Fruit fly (Drosophila melanogaster) whole organism, pupa: ENCODE data around the gene PGAP2.

Source experiments
- CG10348 ChIP-seq: fragments of 200-800 bp; sonication (Bioruptor generic); IDR thresholded peaks from 2 replicates; pipeline ENCODE4 v1.3.6; 2022; ENCODE audit warnings: missing biosample characterization, missing genetic modification characterization
- CG12605 ChIP-seq: fragments of 200-800 bp; sonication (Bioruptor generic); IDR thresholded peaks from 2 replicates; pipeline ENCODE4 v1.3.6; 2022; ENCODE audit warnings: missing biosample characterization, missing genetic modification characterization
- CG13204 ChIP-seq: fragments of 200-800 bp; sonication (Bioruptor generic); optimal IDR thresholded peaks from 2 replicates; lab custom pipeline; 2018; ENCODE audit warnings: missing biosample characterization, mild to moderate bottlenecking, missing genetic modification characterization, moderate library complexity
- CG14655 ChIP-seq: fragments of 200-800 bp; sonication (Bioruptor generic); optimal IDR thresholded peaks from 3 replicates; lab custom pipeline; 2017; ENCODE audit warnings: mild to moderate bottlenecking, missing biosample characterization, missing genetic modification reagents, missing genetic modification characterization
- CG15710 ChIP-seq: fragments of 200-800 bp; sonication (Bioruptor generic); optimal IDR thresholded peaks from 2 replicates; lab custom pipeline; 2018; ENCODE audit warnings: missing biosample characterization, mild to moderate bottlenecking, missing genetic modification characterization, moderate library complexity
- CG17806 ChIP-seq: fragments of 200-800 bp; sonication (Bioruptor generic); optimal IDR thresholded peaks from 2 replicates; lab custom pipeline; 2018; ENCODE audit warnings: missing biosample characterization, mild to moderate bottlenecking, missing genetic modification characterization, moderate library complexity
- CG32121 ChIP-seq: fragments of 200-800 bp; sonication (Bioruptor generic); IDR thresholded peaks from 2 replicates; pipeline ENCODE4 v1.3.6; 2022; ENCODE audit warnings: missing biosample characterization, missing genetic modification characterization
- CG34367 ChIP-seq: fragments of 200-800 bp; sonication (Bioruptor generic); optimal IDR thresholded peaks from 2 replicates; lab custom pipeline; 2018; ENCODE audit warnings: missing biosample characterization, mild to moderate bottlenecking, missing genetic modification characterization
- CG4496 ChIP-seq: fragments of 200-800 bp; sonication (Bioruptor generic); IDR thresholded peaks from 3 replicates; pipeline ENCODE4 v1.3.6; 2022; ENCODE audit warnings: missing biosample characterization, missing genetic modification characterization
- CG8159 ChIP-seq: fragments of 200-800 bp; sonication (Bioruptor generic); optimal IDR thresholded peaks from 3 replicates; lab custom pipeline; 2018; ENCODE audit warnings: missing biosample characterization, mild to moderate bottlenecking, missing genetic modification characterization, moderate library complexity
- CG8301 ChIP-seq: fragments of 200-800 bp; sonication (Bioruptor generic); optimal IDR thresholded peaks from 2 replicates; lab custom pipeline; 2018; ENCODE audit warnings: missing biosample characterization, mild to moderate bottlenecking, missing genetic modification characterization
- CG9948 ChIP-seq: fragments of 200-800 bp; sonication (Bioruptor generic); optimal IDR thresholded peaks from 2 replicates; lab custom pipeline; 2018; ENCODE audit warnings: missing biosample characterization, mild to moderate bottlenecking, missing genetic modification characterization, moderate library complexity
- D1 ChIP-seq: fragments of 200-800 bp; sonication (Bioruptor generic); optimal IDR thresholded peaks from 2 replicates; lab custom pipeline; 2018; ENCODE audit warnings: missing biosample characterization, mild to moderate bottlenecking, missing genetic modification characterization, moderate library complexity
- EcR ChIP-seq: fragments of 200-800 bp; sonication (Bioruptor generic); optimal IDR thresholded peaks from 3 replicates; lab custom pipeline; 2019; ENCODE audit warnings: missing biosample characterization, missing genetic modification characterization, mild to moderate bottlenecking, moderate library complexity, missing genetic modification reagents
- Ets98B ChIP-seq: fragments of 200-800 bp; sonication (Bioruptor generic); IDR thresholded peaks from 2 replicates; pipeline ENCODE4 v1.3.6; 2022; ENCODE audit warnings: missing biosample characterization, missing genetic modification characterization
- Pif1A ChIP-seq: fragments of 200-800 bp; sonication (Bioruptor generic); optimal IDR thresholded peaks from 3 replicates; lab custom pipeline; 2016; ENCODE audit warnings: missing biosample characterization, missing genetic modification characterization
- Pif1B ChIP-seq: fragments of 200-800 bp; sonication (Bioruptor generic); optimal IDR thresholded peaks from 3 replicates; lab custom pipeline; 2016; ENCODE audit warnings: missing biosample characterization, missing genetic modification characterization
- Snoo ChIP-seq: fragments of 200-800 bp; sonication (Bioruptor generic); optimal IDR thresholded peaks from 3 replicates; lab custom pipeline; 2017; ENCODE audit warnings: missing biosample characterization, mild to moderate bottlenecking, missing genetic modification characterization, inconsistent platforms
- fd96Ca ChIP-seq: fragments of 200-800 bp; sonication (Bioruptor generic); IDR thresholded peaks from 3 replicates; pipeline ENCODE4 v1.3.6; 2022; ENCODE audit warnings: missing biosample characterization, missing genetic modification characterization
- gl ChIP-seq: fragments of 200-800 bp; sonication (Bioruptor generic); optimal IDR thresholded peaks from 2 replicates; lab custom pipeline; 2018; ENCODE audit warnings: missing biosample characterization, mild to moderate bottlenecking, missing genetic modification characterization
- rn ChIP-seq: fragments of 200-800 bp; sonication (Bioruptor generic); IDR thresholded peaks from 2 replicates; pipeline ENCODE4 v1.3.6; 2022; ENCODE audit warnings: missing biosample characterization, missing genetic modification characterization

Gene PGAP2

DNA sequence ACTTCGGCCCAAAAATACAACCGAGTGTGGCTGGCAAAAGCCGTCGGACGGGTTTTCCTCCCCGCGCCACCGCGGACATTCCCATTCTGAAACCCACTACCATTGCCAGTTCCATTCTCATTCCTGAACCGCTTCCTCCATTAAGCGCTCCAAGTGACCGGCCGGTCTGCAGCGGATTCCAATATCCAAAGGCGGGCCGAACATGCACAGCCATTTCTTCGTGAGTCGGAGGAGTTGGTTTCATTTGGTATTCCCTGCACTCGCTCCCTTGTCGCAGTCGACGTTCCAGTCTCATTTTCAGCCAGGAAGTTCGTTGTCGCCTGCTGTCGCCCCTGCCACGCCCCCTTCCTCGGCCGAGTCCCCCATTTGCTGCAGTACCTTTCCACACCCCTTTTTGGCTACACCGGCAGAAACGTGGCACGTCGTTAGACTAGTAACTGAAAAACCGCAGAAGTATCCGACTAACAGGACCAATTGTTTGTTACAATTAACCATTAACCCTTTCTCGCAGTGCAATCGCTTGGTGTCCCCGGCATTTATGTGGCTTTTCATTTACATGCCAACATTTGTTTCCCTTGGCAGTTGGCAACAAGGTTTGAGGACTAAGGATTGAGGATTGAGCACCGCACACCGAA lies 28.8 kb upstream of the PGAP2 start:
- TF ChIP-seq CG17806 (peak; percentile 71), Pif1B (GFP tag; lab: Kevin White, UChicago) (peak; percentile 75), Pif1A (GFP tag; lab: Kevin White, UChicago) (peak; percentile 79), fd96Ca (peak; percentile 46; the same call in 1 of the 3 replicates), Snoo (peak; percentile 80), CG15710 (tag; lab: Kevin White, UChicago) (peak; percentile 61), CG32121 (GFP tag; lab: Robert Waterston, UW) (no peak; the same call in 1 of the 2 replicates), CG13204 (GFP tag; lab: Kevin White, UChicago) (peak; percentile 90), CG9948 (peak; percentile 63), EcR (GFP tag; lab: Kevin White, UChicago) (peak; percentile 80), rn (GFP tag; lab: Robert Waterston, UW) (0 out of 2 replicates have a peak, but pooled peaks have one; percentile 27), CG34367 (tag; lab: Kevin White, UChicago) (peak; percentile 54), CG10348 (GFP tag; lab: Robert Waterston, UW) (no peak), D1 (tag; lab: Kevin White, UChicago) (no peak), CG4496 (GFP tag; lab: Robert Waterston, UW) (peak; percentile 77), gl (tag; lab: Kevin White, UChicago) (peak; percentile 78), Ets98B (peak; percentile 51), CG8301 (tag; lab: Kevin White, UChicago) (peak; percentile 55), CG14655 (GFP tag; lab: Kevin White, UChicago) (peak; percentile 78), CG12605 (GFP tag; lab: Robert Waterston, UW) (peak; percentile 42), CG8159 (tag; lab: Kevin White, UChicago) (peak; percentile 72)

DNA sequence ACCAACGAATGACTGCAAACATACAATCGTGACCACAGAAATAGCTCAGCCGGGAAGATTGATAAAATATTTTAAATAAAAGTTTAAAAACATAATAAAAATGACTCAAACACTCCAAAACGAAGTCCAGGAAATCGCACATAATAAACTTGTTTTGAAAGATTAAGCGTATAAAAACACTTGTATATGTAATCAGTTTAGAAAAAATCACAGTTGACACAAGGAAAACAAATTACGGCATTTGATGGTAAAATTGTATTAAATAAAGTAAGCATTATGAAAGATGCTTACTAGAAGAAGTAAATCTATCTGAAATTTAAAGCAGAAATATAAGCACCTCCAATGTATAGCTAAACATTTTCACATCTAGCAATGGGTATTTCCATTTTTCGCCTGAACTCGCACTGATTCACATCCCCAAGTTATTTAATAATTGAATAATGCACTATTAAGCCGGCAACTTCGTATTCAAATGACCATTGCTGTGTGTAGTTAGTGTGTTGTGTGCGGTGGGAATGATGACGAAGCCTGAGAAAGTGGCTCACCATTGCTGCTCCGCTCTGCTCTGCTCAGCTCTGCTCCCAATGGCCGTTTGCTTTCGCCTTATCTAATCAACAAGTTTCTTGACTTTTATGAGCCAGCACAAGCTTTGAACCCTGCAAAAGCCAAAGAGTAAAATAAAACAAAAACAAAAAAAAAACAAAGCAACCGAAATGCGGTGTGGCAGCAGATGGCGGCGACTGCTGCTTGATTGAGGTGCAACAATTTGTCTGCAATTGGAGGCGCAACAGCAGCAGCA lies 28.1 kb upstream of the PGAP2 start:
- TF ChIP-seq CG14655 (GFP tag; lab: Kevin White, UChicago) (peak; percentile 83), CG8159 (tag; lab: Kevin White, UChicago) (peak; percentile 49), fd96Ca (no peak), EcR (GFP tag; lab: Kevin White, UChicago) (no peak), gl (tag; lab: Kevin White, UChicago) (no peak), Pif1A (GFP tag; lab: Kevin White, UChicago) (peak; percentile 41), rn (GFP tag; lab: Robert Waterston, UW) (no peak), CG34367 (tag; lab: Kevin White, UChicago) (no peak), Ets98B (no peak; the same call in 1 of the 2 replicates), CG9948 (peak; percentile 42), CG10348 (GFP tag; lab: Robert Waterston, UW) (no peak), D1 (tag; lab: Kevin White, UChicago) (no peak), CG4496 (GFP tag; lab: Robert Waterston, UW) (peak; percentile 38; the same call in 2 of the 3 replicates), CG12605 (GFP tag; lab: Robert Waterston, UW) (peak; percentile 53; the same call in 1 of the 2 replicates), CG15710 (tag; lab: Kevin White, UChicago) (peak; percentile 45), Pif1B (GFP tag; lab: Kevin White, UChicago) (peak; percentile 40), Snoo (peak; percentile 28), CG32121 (GFP tag; lab: Robert Waterston, UW) (no peak), CG17806 (peak; percentile 34), CG13204 (GFP tag; lab: Kevin White, UChicago) (no peak), CG8301 (tag; lab: Kevin White, UChicago) (peak; percentile 67)

DNA sequence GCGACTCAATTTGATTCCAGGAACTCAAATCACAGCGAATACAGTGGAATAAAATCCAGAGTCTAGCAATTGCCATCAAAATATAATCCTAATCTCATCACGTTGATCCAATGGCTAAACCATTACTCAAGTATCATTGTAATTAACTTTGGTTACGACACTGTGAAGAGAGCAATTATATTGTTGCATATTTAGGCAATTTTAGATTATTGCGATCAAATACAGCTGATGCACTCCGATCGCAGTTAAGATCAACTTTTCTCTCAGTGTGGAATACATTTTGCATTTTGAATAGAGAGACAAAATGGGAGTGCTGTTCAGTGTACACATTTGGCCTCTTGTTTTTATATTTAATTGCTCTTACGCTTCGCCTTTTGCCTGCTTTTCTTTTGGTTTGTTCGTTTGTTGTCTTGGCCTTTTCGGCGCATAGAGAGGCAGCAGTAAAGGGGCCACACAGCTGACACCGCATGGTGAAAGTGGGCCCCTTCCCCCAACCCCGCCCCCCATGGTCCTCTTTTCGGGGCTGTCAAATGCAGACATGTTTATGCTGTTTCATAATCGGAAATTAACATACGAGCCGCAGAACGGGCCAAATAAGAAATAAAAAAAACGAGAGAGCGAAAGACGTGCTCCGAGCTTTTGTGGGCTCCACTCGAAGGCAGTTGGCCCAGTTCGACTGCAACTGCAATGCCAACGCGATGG lies 27.0 kb upstream of the PGAP2 start:
- TF ChIP-seq CG34367 (tag; lab: Kevin White, UChicago), result no peak
- TF ChIP-seq Pif1B (GFP tag; lab: Kevin White, UChicago), result peak; percentile 33
- no peak for TF ChIP-seq gl (tag; lab: Kevin White, UChicago)
- TF ChIP-seq CG8301 (tag; lab: Kevin White, UChicago), result peak; percentile 83
- TF ChIP-seq EcR (GFP tag; lab: Kevin White, UChicago), result no peak
- no peak for TF ChIP-seq D1 (tag; lab: Kevin White, UChicago)
- TF ChIP-seq CG9948, result peak; percentile 1
- no peak for TF ChIP-seq CG15710 (tag; lab: Kevin White, UChicago)
- TF ChIP-seq CG4496 (GFP tag; lab: Robert Waterston, UW), result peak; percentile 82; the same call in 2 of the 3 replicates
- TF ChIP-seq CG12605 (GFP tag; lab: Robert Waterston, UW), result no peak; the same call in 1 of the 2 replicates
- peak; percentile 78; the same call in 2 of the 3 replicates for TF ChIP-seq fd96Ca
- peak; percentile 36 for TF ChIP-seq CG17806
- no peak for TF ChIP-seq rn (GFP tag; lab: Robert Waterston, UW)
- no peak for TF ChIP-seq CG13204 (GFP tag; lab: Kevin White, UChicago)
- TF ChIP-seq CG32121 (GFP tag; lab: Robert Waterston, UW), result peak; percentile 59; the same call in 1 of the 2 replicates
- peak; percentile 76 for TF ChIP-seq CG14655 (GFP tag; lab: Kevin White, UChicago)
- no peak for TF ChIP-seq CG10348 (GFP tag; lab: Robert Waterston, UW)
- peak; percentile 5 for TF ChIP-seq CG8159 (tag; lab: Kevin White, UChicago)
- TF ChIP-seq Ets98B, result peak; percentile 61
- peak; percentile 66 for TF ChIP-seq Pif1A (GFP tag; lab: Kevin White, UChicago)
- TF ChIP-seq Snoo, result peak; percentile 10
